Worm (Caenorhabditis elegans): ENCODE data around the gene ZK632.10.

ce11 chrIII:9813146-9813545 lies 14.4 kb downstream of the ZK632.10 start, which contains the start of gene ZK632.14:
- no peak for TF ChIP-seq W03F9.2 (tag; optimal IDR thresholded peaks at IDR 0.05)
- no peak for TF ChIP-seq dao-5 (tag; optimal IDR thresholded peaks at IDR 0.05)
